Worm (Caenorhabditis elegans): ENCODE measurements around the gene C09E10.3.
A peak's percentile ranks its signal among the peaks of the same experiment; 100 is the strongest.

Gene C09E10.3

ce11 chrX:986463-986862 lies 4.7 kb downstream of the C09E10.3 start (continued):
- TF ChIP-seq F57A8.1 (GFP tag; optimal IDR thresholded peaks at IDR 0.05), result no peak
- TF ChIP-seq snpc-4 (GFP tag; optimal IDR thresholded peaks at IDR 0.05), result peak; percentile 61
- TF ChIP-seq snpc-4 (tag; optimal IDR thresholded peaks at IDR 0.05), result peak; percentile 37 to 87 (median 72)
- TF ChIP-seq zfh-2 (GFP tag; conservative IDR thresholded peaks at IDR 0.05), result peak; percentile 90
- no peak for TF ChIP-seq B0019.2 (GFP tag; conservative IDR thresholded peaks at IDR 0.05)
- TF ChIP-seq nhr-90 (tag; optimal IDR thresholded peaks at IDR 0.05), result no peak
- TF ChIP-seq xnd-1 (tag; optimal IDR thresholded peaks at IDR 0.05), result no peak
- TF ChIP-seq ztf-3 (GFP tag; optimal IDR thresholded peaks at IDR 0.05), result no peak
- no peak for TF ChIP-seq snpc-1.1 (tag; optimal IDR thresholded peaks at IDR 0.05; ENCODE audit: insufficient read depth)
- TF ChIP-seq ccch-3 (GFP tag; optimal IDR thresholded peaks at IDR 0.05), result no peak
- TF ChIP-seq ceh-58 (GFP tag; IDR thresholded peaks at IDR 0.05), result no peak
- TF ChIP-seq Y56A3A.18 (GFP tag; IDR thresholded peaks at IDR 0.05), result no peak
- no peak for TF ChIP-seq pha-4 (tag; optimal IDR thresholded peaks at IDR 0.05)
- TF ChIP-seq somi-1 (GFP tag; optimal IDR thresholded peaks at IDR 0.05), result no peak
- no peak for TF ChIP-seq F57C9.4 (tag; optimal IDR thresholded peaks at IDR 0.05)
- no peak for TF ChIP-seq cebp-1 (GFP tag; IDR thresholded peaks at IDR 0.05)
- no peak for TF ChIP-seq cebp-1 (tag; optimal IDR thresholded peaks at IDR 0.05)
- TF ChIP-seq nfyb-1 (GFP tag; IDR thresholded peaks at IDR 0.05), result no peak
- TF ChIP-seq F10E7.11 (tag; optimal IDR thresholded peaks at IDR 0.05), result no peak
- no peak for TF ChIP-seq akir-1 (GFP tag; optimal IDR thresholded peaks at IDR 0.05)
- no peak for TF ChIP-seq madf-3 (GFP tag; IDR thresholded peaks at IDR 0.05)
- TF ChIP-seq lag-1 (GFP tag; IDR thresholded peaks at IDR 0.05), result no peak
- no peak for TF ChIP-seq madf-8 (GFP tag; conservative IDR thresholded peaks at IDR 0.05)
- no peak for TF ChIP-seq lir-1 (GFP tag; conservative IDR thresholded peaks at IDR 0.05)
- no peak for TF ChIP-seq ztf-25 (GFP tag; IDR thresholded peaks at IDR 0.05)
- TF ChIP-seq egl-18 (GFP tag; IDR thresholded peaks at IDR 0.05), result 0 out of 2 replicates have a peak, but pooled peaks have one; percentile 11
- TF ChIP-seq egrh-3 (GFP tag; IDR thresholded peaks at IDR 0.05), result no peak
- TF ChIP-seq let-607 (tag; optimal IDR thresholded peaks at IDR 0.05), result no peak
- TF ChIP-seq ztf-18 (tag; optimal IDR thresholded peaks at IDR 0.05), result no peak
- TF ChIP-seq K11D2.4 (GFP tag; IDR thresholded peaks at IDR 0.05), result no peak
- 0 out of 2 replicates have a peak, but pooled peaks have one; percentile 20 for TF ChIP-seq dox-1 (GFP tag; IDR thresholded peaks at IDR 0.05)
- TF ChIP-seq F52B5.7 (tag; optimal IDR thresholded peaks at IDR 0.05), result no peak
- no peak for TF ChIP-seq hrde-1 (tag; optimal IDR thresholded peaks at IDR 0.05; ENCODE audit: borderline replicate concordance)
- TF ChIP-seq lsy-27 (tag; optimal IDR thresholded peaks at IDR 0.05; ENCODE audit: borderline replicate concordance, insufficient read depth), result no peak
- no peak for TF ChIP-seq dpl-1 (GFP tag; optimal IDR thresholded peaks at IDR 0.05)
- no peak for TF ChIP-seq athp-1 (tag; optimal IDR thresholded peaks at IDR 0.05)
- 0 out of 2 replicates have a peak, but pooled peaks have one; percentile 43 for TF ChIP-seq nfya-2 (GFP tag; IDR thresholded peaks at IDR 0.05)
- no peak for TF ChIP-seq bed-1 (GFP tag; IDR thresholded peaks at IDR 0.05)

- TF ChIP-seq F57A8.1 (GFP tag; optimal IDR thresholded peaks at IDR 0.05) (no peak), nhr-120 (GFP tag; IDR thresholded peaks at IDR 0.05) (0 out of 2 replicates have a peak, but pooled peaks have one; percentile 56)
These were observed 8.6 kb downstream of the C09E10.3 start for ce11 chrX:982598-982997.

All from whole organism, young adult.